Fruit fly (Drosophila melanogaster): ENCODE measurements around the gene CG9692.

dm6 chr3L:16695076-16695847 lies 9.5 kb upstream of the CG9692 start:
- TF ChIP-seq CG13204 (GFP tag; optimal IDR thresholded peaks at IDR 0.05) (no peak), CG15710 (tag; optimal IDR thresholded peaks at IDR 0.05) (no peak), CG32121 (GFP tag; IDR thresholded peaks at IDR 0.05) (no peak), fd96Ca (GFP tag; IDR thresholded peaks at IDR 0.05) (no peak), Pif1A (GFP tag; optimal IDR thresholded peaks at IDR 0.05) (no peak), CG14655 (GFP tag; optimal IDR thresholded peaks at IDR 0.05) (no peak), CG4496 (GFP tag; IDR thresholded peaks at IDR 0.05) (no peak), CG9948 (tag; optimal IDR thresholded peaks at IDR 0.05) (no peak), CG34367 (tag; optimal IDR thresholded peaks at IDR 0.05) (no peak), rn (GFP tag; IDR thresholded peaks at IDR 0.05) (no peak), Pif1B (GFP tag; optimal IDR thresholded peaks at IDR 0.05) (no peak), gl (tag; optimal IDR thresholded peaks at IDR 0.05) (no peak)

Data from whole organism, pupa.